Fruit fly (Drosophila melanogaster): ENCODE measurements around the gene Shawl.

Shawl gene

DNA sequence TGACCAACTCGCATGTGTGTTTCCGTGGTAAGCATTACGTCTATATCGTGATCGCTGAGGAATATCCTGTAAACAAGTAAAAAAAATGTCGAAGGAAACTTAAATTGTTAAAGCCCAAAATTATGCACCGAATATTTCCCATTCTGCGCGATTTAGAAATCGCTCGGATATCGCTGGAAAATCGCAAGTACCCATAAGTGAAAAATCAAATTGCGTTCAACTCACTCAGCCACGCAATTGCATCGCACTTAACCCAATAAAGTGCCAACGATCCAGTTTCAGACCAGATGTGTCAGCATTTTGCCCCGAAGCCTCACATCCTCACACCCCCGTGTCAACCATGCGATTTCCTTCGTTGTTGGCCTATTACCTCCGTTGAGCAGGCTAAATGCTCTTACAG is 18.6 kb downstream of the Shawl start:
- TF ChIP-seq CG8359 (GFP tag; optimal IDR thresholded peaks at IDR 0.05; ENCODE audit: borderline replicate concordance): peak; percentile 99
- TF ChIP-seq CG43689 (GFP tag; IDR thresholded peaks at IDR 0.05): no peak

DNA sequence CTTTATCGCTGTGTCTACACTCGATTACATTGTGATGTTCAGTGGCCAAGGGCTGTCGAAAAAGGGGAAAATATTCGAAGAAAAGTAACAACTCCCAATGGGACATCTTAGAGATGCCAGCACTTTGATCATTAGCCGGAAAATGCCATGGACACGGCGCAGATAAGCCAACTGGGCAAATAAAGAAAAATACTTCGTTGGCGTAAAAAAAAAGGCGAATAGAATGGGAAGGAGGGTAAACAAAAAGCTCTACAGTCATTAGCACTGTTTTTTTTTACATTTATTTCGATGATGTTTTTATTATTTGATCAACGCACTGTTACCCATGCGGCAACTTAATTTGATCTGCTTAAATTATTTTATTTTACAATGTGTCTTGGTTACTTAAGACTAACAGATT is 21.7 kb downstream of the Shawl start:
- peak; percentile 94 for TF ChIP-seq CG8359 (GFP tag; optimal IDR thresholded peaks at IDR 0.05; ENCODE audit: borderline replicate concordance)

DNA sequence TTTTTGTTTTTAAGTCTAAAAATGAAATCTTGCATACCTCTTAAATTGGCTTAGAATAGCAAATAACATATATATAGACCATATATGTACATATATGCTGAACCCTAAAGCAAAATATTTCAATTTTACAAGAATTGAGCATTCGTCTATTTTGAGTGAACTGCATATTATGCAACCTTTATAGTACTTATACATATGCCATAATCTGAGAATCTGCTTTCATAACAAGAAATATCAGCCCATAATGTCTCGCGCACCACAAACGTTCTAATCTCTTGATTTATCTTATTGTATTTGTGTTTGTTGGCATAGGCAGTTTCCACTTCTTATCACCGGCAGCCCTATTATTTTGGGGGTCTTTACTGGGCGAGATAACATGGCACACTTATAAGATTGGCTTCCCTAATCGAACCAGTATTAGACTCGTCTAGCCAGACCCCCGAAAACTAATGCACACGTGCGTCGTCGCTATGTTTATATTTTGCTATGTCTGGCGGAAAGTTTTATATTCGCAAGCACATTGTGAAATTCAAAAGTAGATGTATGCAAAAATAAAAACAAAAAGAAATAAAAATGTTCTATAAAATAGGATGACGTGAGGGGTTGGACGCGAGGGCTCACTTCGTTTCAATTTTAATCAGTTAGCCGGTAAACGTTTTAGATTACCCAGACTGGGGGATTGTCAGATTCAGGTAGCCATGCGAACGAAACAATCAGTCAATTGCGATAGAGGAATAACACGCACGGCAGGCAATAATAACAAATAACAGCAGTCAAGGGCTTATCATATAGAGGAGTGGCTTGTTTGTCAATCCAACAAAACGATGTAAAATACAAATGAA is 25.8 kb downstream of the Shawl start:
- TF ChIP-seq lab (GFP tag; optimal IDR thresholded peaks at IDR 0.05) (peak; percentile 2), jumu (GFP tag; optimal IDR thresholded peaks at IDR 0.05) (no peak), CG17612 (GFP tag; IDR thresholded peaks at IDR 0.05) (no peak), Elba2 (GFP tag; optimal IDR thresholded peaks at IDR 0.05) (no peak), Aef1 (GFP tag; IDR thresholded peaks at IDR 0.05) (no peak), CG2678 (tag; optimal IDR thresholded peaks at IDR 0.05) (peak; percentile 10), CG6689 (GFP tag; IDR thresholded peaks at IDR 0.05) (no peak), ssp (GFP tag; IDR thresholded peaks at IDR 0.05) (no peak), E2f2 (GFP tag; IDR thresholded peaks at IDR 0.05) (peak; percentile 8; the same call in 1 of the 2 replicates), CG15011 (GFP tag; optimal IDR thresholded peaks at IDR 0.05) (no peak), salm (tag; optimal IDR thresholded peaks at IDR 0.05) (peak; percentile 21), Abd-B (GFP tag; optimal IDR thresholded peaks at IDR 0.05) (no peak), Hey (tag; optimal IDR thresholded peaks at IDR 0.05) (peak; percentile 54), CG1603 (tag; optimal IDR thresholded peaks at IDR 0.05) (no peak), hkb (optimal IDR thresholded peaks at IDR 0.05) (no peak), hkb (GFP tag; IDR thresholded peaks at IDR 0.05) (0 out of 2 replicates have a peak, but pooled peaks have one; percentile 9), Pdp1 (GFP tag; optimal IDR thresholded peaks at IDR 0.05) (peak in 1 of 2 experiments; percentile 97), GATAe (GFP tag; conservative IDR thresholded peaks at IDR 0.05) (peak; percentile 62), schlank (tag; optimal IDR thresholded peaks at IDR 0.05) (peak; percentile 19), grn (GFP tag; optimal IDR thresholded peaks at IDR 0.05) (peak; percentile 63), run (tag; optimal IDR thresholded peaks at IDR 0.05) (no peak), CG32532 (GFP tag; IDR thresholded peaks at IDR 0.05) (no peak), sug (tag; optimal IDR thresholded peaks at IDR 0.05) (peak; percentile 97), CG8281 (tag; optimal IDR thresholded peaks at IDR 0.05) (peak; percentile 88), CG8290 (GFP tag; optimal IDR thresholded peaks at IDR 0.05) (no peak), CG8290 (tag; optimal IDR thresholded peaks at IDR 0.05) (peak in 1 of 2 experiments; percentile 15), CG34376 (GFP tag; optimal IDR thresholded peaks at IDR 0.05) (peak; percentile 90), Fer2 (tag; optimal IDR thresholded peaks at IDR 0.05) (no peak), exex (tag; optimal IDR thresholded peaks at IDR 0.05) (peak; percentile 97), CG13894 (tag; optimal IDR thresholded peaks at IDR 0.05) (peak; percentile 40), mirr (GFP tag; optimal IDR thresholded peaks at IDR 0.05) (peak; percentile 95), CG10543 (GFP tag; optimal IDR thresholded peaks at IDR 0.05) (peak; percentile 42), sd (tag; optimal IDR thresholded peaks at IDR 0.05) (peak; percentile 7), caup (GFP tag; optimal IDR thresholded peaks at IDR 0.05; ENCODE audit: severe bottlenecking) (peak; percentile 27), gro (GFP tag; optimal IDR thresholded peaks at IDR 0.05) (peak; percentile 5), Med (GFP tag) (peak; percentile 81), Asciz (GFP tag; optimal IDR thresholded peaks at IDR 0.05) (no peak), sens (GFP tag) (peak; percentile 28), cwo (GFP tag; optimal IDR thresholded peaks at IDR 0.05) (peak; percentile 98), otp (GFP tag; IDR thresholded peaks at IDR 0.05) (no peak), CG18599 (GFP tag; optimal IDR thresholded peaks at IDR 0.05) (peak; percentile 23), chif (GFP tag; optimal IDR thresholded peaks at IDR 0.05) (no peak), eve (GFP tag; optimal IDR thresholded peaks at IDR 0.05) (peak in 1 of 2 experiments; percentile 42)
